Worm (Caenorhabditis elegans): Measurements from ENCODE around the gene aptf-1.

ce11 chrII:6493139-6493538 is 38.4 kb downstream of the aptf-1 start:
- no peak for TF ChIP-seq hlh-13 (GFP tag; optimal IDR thresholded peaks at IDR 0.05)
- no peak for TF ChIP-seq pha-4 (tag; optimal IDR thresholded peaks at IDR 0.05)
- no peak for TF ChIP-seq ceh-24 (tag; optimal IDR thresholded peaks at IDR 0.05)
- no peak for TF ChIP-seq ama-1 (optimal IDR thresholded peaks at IDR 0.05)
- TF ChIP-seq nhr-11 (tag; optimal IDR thresholded peaks at IDR 0.05) = no peak
- TF ChIP-seq ceh-9 (tag; optimal IDR thresholded peaks at IDR 0.05) = no peak
- TF ChIP-seq dve-1 (tag; optimal IDR thresholded peaks at IDR 0.05) = no peak
- TF ChIP-seq hlh-6 (tag; optimal IDR thresholded peaks at IDR 0.05) = no peak
- no peak for TF ChIP-seq sox-4 (tag; optimal IDR thresholded peaks at IDR 0.05)
- no peak for TF ChIP-seq C08G9.2 (tag; optimal IDR thresholded peaks at IDR 0.05)

Data from whole organism, late embryonic.